Fruit fly (Drosophila melanogaster) S2 (cell line): Measurements from ENCODE around the gene CG8064.

Source experiments
- CG8478 ChIP-seq: fragments of >200 bp; optimal IDR thresholded peaks from 2 replicates; lab custom pipeline; 2018
- CTCF ChIP-seq, 2 experiments: fragments of >200 bp; optimal IDR thresholded peaks; 2 replicates each; lab custom pipeline; 2018

DNA sequence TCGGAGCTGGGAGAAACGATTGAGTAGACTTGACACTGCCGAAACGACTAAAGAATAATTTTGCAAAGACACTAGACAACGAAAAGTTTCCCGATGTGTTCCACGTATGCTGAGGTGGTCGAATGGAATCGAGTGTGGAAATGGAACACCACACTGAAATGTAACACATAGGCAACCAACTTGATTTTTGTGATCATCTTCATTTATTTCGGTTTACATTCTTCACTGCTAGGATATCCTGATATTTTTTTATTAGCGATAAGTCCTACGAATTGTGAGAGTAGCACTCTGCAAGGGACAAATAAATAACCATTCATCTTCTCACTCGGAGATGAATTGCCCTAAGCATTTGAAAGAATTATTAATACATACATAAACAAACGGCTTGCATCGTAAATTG is 5.2 kb downstream of the CG8064 start, which contains the start of gene CG7131:
- no peak for TF ChIP-seq CTCF (optimal IDR thresholded peaks at IDR 0.05; lab: Kevin White, UChicago)
- TF ChIP-seq CG8478 (lab: Kevin White, UChicago), result no peak
